Fruit fly (Drosophila melanogaster) whole organism, embryonic: ENCODE measurements around the gene CG13386.

Experiments
- Atf3 ChIP-seq: fragments of 200-800 bp; sonication (Bioruptor generic); optimal IDR thresholded peaks from 3 replicates; lab custom pipeline; 2016; ENCODE audit warnings: missing biosample characterization, missing genetic modification characterization
- Atf6 ChIP-seq: fragments of 200-800 bp; sonication (Bioruptor generic); IDR thresholded peaks from 2 replicates; pipeline ENCODE4 v1.3.6; 2022; ENCODE audit warnings: missing biosample characterization, missing genetic modification characterization
- CG10274 ChIP-seq: fragments of 200-800 bp; sonication (Bioruptor generic); optimal IDR thresholded peaks from 3 replicates; lab custom pipeline; 2017; ENCODE audit warnings: missing biosample characterization, mild to moderate bottlenecking, missing genetic modification characterization
- CG11456 ChIP-seq: fragments of 200-800 bp; sonication (Bioruptor generic); IDR thresholded peaks from 3 replicates; pipeline ENCODE4 v1.3.6; 2022; ENCODE audit warnings: missing biosample characterization, missing genetic modification characterization
- CG12219 ChIP-seq: fragments of 200-800 bp; sonication (Bioruptor generic); optimal IDR thresholded peaks from 3 replicates; lab custom pipeline; 2018; ENCODE audit warnings: missing biosample characterization, mild to moderate bottlenecking, missing genetic modification characterization
- CG12391 ChIP-seq: fragments of 200-800 bp; sonication (Bioruptor generic); optimal IDR thresholded peaks from 3 replicates; lab custom pipeline; 2018; ENCODE audit warnings: missing biosample characterization, mild to moderate bottlenecking, missing genetic modification characterization, moderate library complexity
- CG13624 ChIP-seq: fragments of 200-800 bp; sonication (Bioruptor generic); optimal IDR thresholded peaks from 2 replicates; lab custom pipeline; 2016; ENCODE audit warnings: missing biosample characterization, missing genetic modification characterization
- CG15269 ChIP-seq: fragments of 200-800 bp; sonication (Bioruptor generic); optimal IDR thresholded peaks from 2 replicates; lab custom pipeline; 2018; ENCODE audit warnings: missing biosample characterization, mild to moderate bottlenecking, missing genetic modification characterization, moderate library complexity
- CG15514 ChIP-seq: fragments of 200-800 bp; sonication (Bioruptor generic); optimal IDR thresholded peaks from 3 replicates; lab custom pipeline; 2017; ENCODE audit warnings: missing biosample characterization, missing genetic modification characterization, mild to moderate bottlenecking, moderate library complexity, missing genetic modification reagents
- CG15696 ChIP-seq: fragments of 200-800 bp; sonication (Bioruptor generic); optimal IDR thresholded peaks from 2 replicates; lab custom pipeline; 2019; ENCODE audit warnings: missing biosample characterization, mild to moderate bottlenecking, missing genetic modification characterization, moderate library complexity
- CG17359 ChIP-seq: fragments of 200-800 bp; sonication (Bioruptor generic); optimal IDR thresholded peaks from 3 replicates; lab custom pipeline; 2018; ENCODE audit warnings: missing biosample characterization, mild to moderate bottlenecking, missing genetic modification characterization, moderate library complexity
- CG17568 ChIP-seq: fragments of 200-800 bp; sonication (Bioruptor generic); optimal IDR thresholded peaks from 2 replicates; lab custom pipeline; 2018; ENCODE audit warnings: missing biosample characterization, mild to moderate bottlenecking, missing genetic modification characterization, moderate library complexity
- CG17802 ChIP-seq: fragments of 200-800 bp; sonication (Bioruptor generic); optimal IDR thresholded peaks from 2 replicates; lab custom pipeline; 2018; ENCODE audit warnings: missing biosample characterization, mild to moderate bottlenecking, missing genetic modification characterization, moderate library complexity
- CG18262 ChIP-seq: fragments of 200-800 bp; optimal IDR thresholded peaks from 3 replicates; lab custom pipeline; 2019; ENCODE audit warnings: missing biosample characterization, mild to moderate bottlenecking, missing genetic modification characterization, moderate library complexity
- CG1832 ChIP-seq: fragments of 200-800 bp; sonication (Bioruptor generic); optimal IDR thresholded peaks from 2 replicates; lab custom pipeline; 2017; ENCODE audit warnings: missing biosample characterization, mild to moderate bottlenecking, missing genetic modification characterization, inconsistent platforms
- CG30431 ChIP-seq: fragments of 200-800 bp; sonication (Bioruptor generic); optimal IDR thresholded peaks from 2 replicates; lab custom pipeline; 2017; ENCODE audit warnings: missing biosample characterization, missing genetic modification characterization
- CG32532 ChIP-seq: fragments of 200-800 bp; sonication (Bioruptor generic); IDR thresholded peaks from 2 replicates; pipeline ENCODE4 v1.3.6; 2022; ENCODE audit warnings: missing biosample characterization, missing genetic modification characterization
- CG42726 ChIP-seq: fragments of 200-800 bp; sonication (Bioruptor generic); IDR thresholded peaks from 2 replicates; pipeline ENCODE4 v1.3.6; 2022; ENCODE audit warnings: missing biosample characterization, missing genetic modification characterization; ENCODE audit not compliant: partially characterized antibody
- CG6175 ChIP-seq: fragments of 200-800 bp; sonication (Bioruptor generic); IDR thresholded peaks from 3 replicates; pipeline ENCODE4 v1.3.6; 2022; ENCODE audit warnings: missing biosample characterization, missing genetic modification characterization
- CG6765 ChIP-seq: fragments of 200-800 bp; sonication (Bioruptor generic); optimal IDR thresholded peaks from 3 replicates; lab custom pipeline; 2017; ENCODE audit warnings: missing biosample characterization, mild to moderate bottlenecking, missing genetic modification characterization
- CG7786 ChIP-seq: fragments of 200-800 bp; sonication (Bioruptor generic); optimal IDR thresholded peaks from 2 replicates; lab custom pipeline; 2016; ENCODE audit warnings: missing biosample characterization, missing genetic modification characterization
- CG9817 ChIP-seq: fragments of 200-800 bp; sonication (Bioruptor generic); optimal IDR thresholded peaks from 2 replicates; lab custom pipeline; 2018; ENCODE audit warnings: missing biosample characterization, mild to moderate bottlenecking, missing genetic modification characterization, moderate library complexity
- CrebB ChIP-seq: fragments of 200-800 bp; sonication (Bioruptor generic); optimal IDR thresholded peaks from 3 replicates; lab custom pipeline; 2018; ENCODE audit warnings: missing biosample characterization, mild to moderate bottlenecking, missing genetic modification characterization
- Dip2 ChIP-seq: fragments of 200-800 bp; sonication (Bioruptor generic); IDR thresholded peaks from 2 replicates; pipeline ENCODE4 v1.3.6; 2022; ENCODE audit warnings: missing biosample characterization, missing genetic modification characterization
- Dip3 ChIP-seq: fragments of 200-800 bp; sonication (Bioruptor generic); optimal IDR thresholded peaks from 3 replicates; lab custom pipeline; 2016; ENCODE audit warnings: missing biosample characterization, missing genetic modification characterization
- Gug ChIP-seq: fragments of 200-800 bp; sonication (Bioruptor generic); IDR thresholded peaks from 4 replicates; pipeline ENCODE4 v1.3.6; 2022; ENCODE audit warnings: missing biosample characterization, missing genetic modification characterization
- HmgZ ChIP-seq: fragments of 200-800 bp; sonication (Bioruptor generic); optimal IDR thresholded peaks from 2 replicates; lab custom pipeline; 2018; ENCODE audit warnings: missing biosample characterization, mild to moderate bottlenecking, missing genetic modification characterization
- Hr78 ChIP-seq, 2 experiments: fragments of 200-800 bp in 1 of 2; fragments of >200 bp in 1 of 2; sonication (Bioruptor generic) in 1 of 2; optimal IDR thresholded peaks; 2 replicates each; lab custom pipeline; 2017 to 2019; ENCODE audit warnings: missing biosample characterization in 2 of 2, missing genetic modification characterization in 2 of 2, mild to moderate bottlenecking in 1 of 2, moderate library complexity in 1 of 2
- Oaz ChIP-seq: fragments of 200-800 bp; sonication (Bioruptor generic); IDR thresholded peaks from 2 replicates; pipeline ENCODE4 v1.3.6; 2022; ENCODE audit warnings: missing biosample characterization, missing genetic modification characterization
- Oli ChIP-seq: fragments of 200-800 bp; sonication (Bioruptor generic); optimal IDR thresholded peaks from 2 replicates; lab custom pipeline; 2018; ENCODE audit warnings: missing biosample characterization, mild to moderate bottlenecking, missing genetic modification characterization, moderate library complexity
- PHDP ChIP-seq: fragments of 200-800 bp; sonication (Bioruptor generic); optimal IDR thresholded peaks from 3 replicates; lab custom pipeline; 2018; ENCODE audit warnings: missing biosample characterization, mild to moderate bottlenecking, missing genetic modification characterization, moderate library complexity
- Ptx1 ChIP-seq: fragments of 200-800 bp; sonication (Bioruptor generic); IDR thresholded peaks from 2 replicates; pipeline ENCODE4 v1.3.6; 2022; ENCODE audit warnings: missing biosample characterization, missing genetic modification characterization
- Six4 ChIP-seq: fragments of 200-800 bp; sonication (Bioruptor generic); optimal IDR thresholded peaks from 2 replicates; lab custom pipeline; 2016; ENCODE audit warnings: missing biosample characterization, missing genetic modification characterization
- Ssrp ChIP-seq: fragments of 200-800 bp; sonication (Bioruptor generic); optimal IDR thresholded peaks from 2 replicates; lab custom pipeline; 2018; ENCODE audit warnings: missing biosample characterization, mild to moderate bottlenecking, missing genetic modification characterization, moderate library complexity
- Vsx1 ChIP-seq: fragments of 200-800 bp; sonication (Bioruptor generic); optimal IDR thresholded peaks from 2 replicates; lab custom pipeline; 2017; ENCODE audit warnings: missing biosample characterization, mild to moderate bottlenecking, missing genetic modification characterization, missing genetic modification reagents
- az2 ChIP-seq: fragments of 200-800 bp; sonication (Bioruptor generic); optimal IDR thresholded peaks from 3 replicates; lab custom pipeline; 2016; ENCODE audit warnings: missing biosample characterization, missing genetic modification characterization
- crc ChIP-seq: fragments of 200-800 bp; sonication (Bioruptor generic); optimal IDR thresholded peaks from 2 replicates; lab custom pipeline; 2016; ENCODE audit warnings: missing biosample characterization, missing genetic modification characterization
- crp ChIP-seq, 2 experiments: fragments of 200-800 bp; sonication (Bioruptor generic); optimal IDR thresholded peaks; 2 replicates in 1 of 2; 3 replicates in 1 of 2; lab custom pipeline; 2017; ENCODE audit warnings: missing biosample characterization in 2 of 2, missing genetic modification characterization in 2 of 2, mild to moderate bottlenecking in 1 of 2, moderate library complexity in 1 of 2
- dm ChIP-seq: fragments of 200-800 bp; sonication (Bioruptor generic); optimal IDR thresholded peaks from 3 replicates; lab custom pipeline; 2016; ENCODE audit warnings: missing biosample characterization, missing genetic modification characterization
- dmrt11E ChIP-seq: fragments of 200-800 bp; sonication (Bioruptor generic); optimal IDR thresholded peaks from 3 replicates; lab custom pipeline; 2018; ENCODE audit warnings: missing biosample characterization, mild to moderate bottlenecking, missing genetic modification characterization, moderate library complexity
- ftz-f1 ChIP-seq: fragments of 200-800 bp; sonication (Bioruptor generic); optimal IDR thresholded peaks from 2 replicates; lab custom pipeline; 2016; ENCODE audit warnings: missing biosample characterization, missing genetic modification characterization
- ham ChIP-seq: fragments of 200-800 bp; sonication (Bioruptor generic); IDR thresholded peaks from 2 replicates; pipeline ENCODE4 v1.3.6; 2022; ENCODE audit warnings: missing biosample characterization, missing genetic modification characterization
- ind ChIP-seq: fragments of 200-800 bp; sonication (Bioruptor generic); optimal IDR thresholded peaks from 3 replicates; lab custom pipeline; 2016; ENCODE audit warnings: missing biosample characterization, missing genetic modification characterization
- mam ChIP-seq: fragments of 200-800 bp; sonication (Bioruptor generic); optimal IDR thresholded peaks from 3 replicates; lab custom pipeline; 2016; ENCODE audit warnings: missing biosample characterization, missing genetic modification characterization
- mld ChIP-seq: fragments of 200-800 bp; sonication (Bioruptor generic); IDR thresholded peaks from 3 replicates; pipeline ENCODE4 v1.3.6; 2022; ENCODE audit warnings: missing biosample characterization, missing genetic modification characterization; ENCODE audit not compliant: partially characterized antibody
- ro ChIP-seq: fragments of 200-800 bp; sonication (Bioruptor generic); IDR thresholded peaks from 2 replicates; pipeline ENCODE4 v1.3.6; 2022; ENCODE audit warnings: missing biosample characterization, missing genetic modification characterization
- sqz ChIP-seq: fragments of 200-800 bp; sonication (Bioruptor generic); optimal IDR thresholded peaks from 3 replicates; lab custom pipeline; 2018; ENCODE audit warnings: missing biosample characterization, mild to moderate bottlenecking, missing genetic modification characterization
- sr ChIP-seq: fragments of 200-800 bp; sonication (Bioruptor generic); IDR thresholded peaks from 3 replicates; pipeline ENCODE4 v1.3.6; 2022; ENCODE audit warnings: missing biosample characterization, missing genetic modification characterization
- vnd ChIP-seq: fragments of 200-800 bp; sonication (Bioruptor generic); IDR thresholded peaks from 3 replicates; pipeline ENCODE4 v1.3.6; 2022; ENCODE audit warnings: missing biosample characterization, missing genetic modification characterization; ENCODE audit not compliant: partially characterized antibody

The CG13386 gene

dm6 chr2L:8384108-8384601 lies 14.7 kb upstream of the CG13386 start, which contains the start of the genes Dad1 and CG13384 (continued):
- TF ChIP-seq sr (GFP tag; lab: Robert Waterston, UW) (no peak), CG18262 (tag; lab: Kevin White, UChicago) (peak; percentile 94), CG30431 (GFP tag; lab: Kevin White, UChicago) (peak; percentile 69), Atf3 (peak; percentile 16), PHDP (tag; lab: Kevin White, UChicago) (peak; percentile 96), dm (GFP tag; lab: Kevin White, UChicago) (peak; percentile 36), dmrt11E (tag; lab: Kevin White, UChicago) (peak; percentile 91), Six4 (GFP tag; lab: Kevin White, UChicago) (peak; percentile 79), HmgZ (tag; lab: Kevin White, UChicago) (peak; percentile 86), Ptx1 (peak; percentile 97), CrebB (peak; percentile 83), vnd (GFP tag; lab: Robert Waterston, UW) (no peak), sqz (GFP tag; lab: Kevin White, UChicago) (peak; percentile 84), Ssrp (tag; lab: Kevin White, UChicago) (peak; percentile 90), mld (GFP tag; lab: Robert Waterston, UW) (no peak), crc (GFP tag; lab: Kevin White, UChicago) (no peak), CG6175 (GFP tag; lab: Robert Waterston, UW) (peak; percentile 80; the same call in 2 of the 3 replicates), CG6765 (GFP tag; lab: Kevin White, UChicago) (peak; percentile 94), CG15514 (peak; percentile 89), ro (GFP tag; lab: Robert Waterston, UW) (peak; percentile 72), ind (peak; percentile 92), ftz-f1 (GFP tag; lab: Kevin White, UChicago) (no peak), Dip3 (GFP tag; lab: Kevin White, UChicago) (peak; percentile 67), Vsx1 (peak; percentile 78), Gug (GFP tag; lab: Robert Waterston, UW) (peak; percentile 78), CG12219 (GFP tag; lab: Kevin White, UChicago) (peak; percentile 57), Oli (tag; lab: Kevin White, UChicago) (peak; percentile 91), CG17359 (tag; lab: Kevin White, UChicago) (peak; percentile 92), Atf6 (GFP tag; lab: Robert Waterston, UW) (peak; percentile 93), CG15696 (tag; lab: Kevin White, UChicago) (peak; percentile 94), CG17802 (tag; lab: Kevin White, UChicago) (peak; percentile 28), mam (GFP tag; lab: Kevin White, UChicago) (peak; percentile 69), ham (GFP tag; lab: Robert Waterston, UW) (peak; percentile 74; the same call in 1 of the 2 replicates), CG1832 (GFP tag; lab: Kevin White, UChicago) (no peak), CG15269 (tag; lab: Kevin White, UChicago) (peak; percentile 96), CG42726 (GFP tag; lab: Robert Waterston, UW) (peak; percentile 49; the same call in 1 of the 2 replicates), CG32532 (GFP tag; lab: Robert Waterston, UW) (peak; percentile 96), Hr78 (GFP tag; optimal IDR thresholded peaks at IDR 0.05; lab: Kevin White, UChicago) (peak in 1 of 2 experiments; percentile 37), crp (GFP tag; optimal IDR thresholded peaks at IDR 0.05; lab: Kevin White, UChicago) (peak in 1 of 2 experiments; percentile 58), az2 (GFP tag; lab: Kevin White, UChicago) (peak; percentile 92), CG11456 (no peak; the same call in none of the 3 replicates), CG7786 (GFP tag; lab: Kevin White, UChicago) (peak; percentile 59), CG10274 (GFP tag; lab: Kevin White, UChicago) (peak; percentile 50), CG9817 (tag; lab: Kevin White, UChicago) (peak; percentile 94), CG13624 (GFP tag; lab: Kevin White, UChicago) (peak; percentile 44), Oaz (GFP tag; lab: Robert Waterston, UW) (peak; percentile 74), Dip2 (GFP tag; lab: Robert Waterston, UW) (0 out of 2 replicates have a peak, but pooled peaks have one; percentile 35), CG12391 (tag; lab: Kevin White, UChicago) (peak; percentile 97), CG17568 (peak; percentile 76)
